Fruit fly (Drosophila melanogaster): ENCODE measurements around the gene Tudor-SN.
A peak's percentile ranks its signal among the peaks of the same experiment; 100 is the strongest.

Tudor-SN gene

DNA sequence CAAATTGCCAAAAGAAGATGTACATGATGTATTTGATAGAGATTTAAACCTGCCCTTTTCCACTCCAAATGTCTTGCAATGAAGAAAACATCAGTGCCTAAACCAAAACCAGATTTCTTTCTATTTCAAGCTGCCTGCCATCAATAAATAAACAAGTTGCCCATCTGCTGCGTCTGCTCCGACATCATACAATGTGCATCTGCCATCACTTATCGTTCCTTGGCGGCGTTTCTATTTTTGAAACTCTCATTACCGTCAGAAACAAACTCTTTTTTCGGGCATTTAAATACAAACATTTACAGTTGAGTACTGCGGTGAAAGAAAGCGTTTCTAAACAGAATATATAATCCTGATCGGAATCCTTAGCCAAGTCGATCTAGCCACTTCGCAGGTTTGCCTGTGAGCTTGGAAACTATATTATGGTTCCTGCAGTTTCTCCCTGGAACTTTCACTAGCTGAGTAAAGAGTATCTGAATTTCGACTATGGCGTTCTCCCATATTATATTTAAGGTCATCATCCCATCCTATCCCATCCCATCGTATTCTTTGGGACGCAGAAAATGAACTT, 30.7 kb upstream of the Tudor-SN start (continued):
- TF ChIP-seq ATbp (GFP tag; optimal IDR thresholded peaks at IDR 0.05) (peak; percentile 18), chif (GFP tag; optimal IDR thresholded peaks at IDR 0.05) (peak; percentile 32 to 54), CG2199 (GFP tag; IDR thresholded peaks at IDR 0.05) (0 out of 3 replicates have a peak, but pooled peaks have one; percentile 14), bcd (GFP tag; optimal IDR thresholded peaks at IDR 0.05) (peak; percentile 2), CG1603 (tag; optimal IDR thresholded peaks at IDR 0.05) (peak; percentile 49), dmrt11E (tag; optimal IDR thresholded peaks at IDR 0.05) (peak; percentile 79), CG32772 (GFP tag; IDR thresholded peaks at IDR 0.05) (0 out of 2 replicates have a peak, but pooled peaks have one; percentile 19), Xbp1 (GFP tag; optimal IDR thresholded peaks at IDR 0.05) (peak; percentile 16), CG8944 (GFP tag; optimal IDR thresholded peaks at IDR 0.05) (peak; percentile 31), GATAe (GFP tag; conservative IDR thresholded peaks at IDR 0.05) (no peak), CG15601 (tag; optimal IDR thresholded peaks at IDR 0.05) (peak; percentile 54), dmrt99B (tag; optimal IDR thresholded peaks at IDR 0.05) (peak; percentile 21), row (GFP tag; IDR thresholded peaks at IDR 0.05) (peak; percentile 32; the same call in 2 of the 3 replicates), CG7786 (GFP tag; optimal IDR thresholded peaks at IDR 0.05) (no peak), CG11093 (GFP tag; IDR thresholded peaks at IDR 0.05) (0 out of 3 replicates have a peak, but pooled peaks have one; percentile 29), CG14710 (tag; optimal IDR thresholded peaks at IDR 0.05) (peak; percentile 70), CG2202 (tag; optimal IDR thresholded peaks at IDR 0.05) (peak; percentile 63), grau (tag; optimal IDR thresholded peaks at IDR 0.05) (peak; percentile 25), CG4820 (GFP tag; optimal IDR thresholded peaks at IDR 0.05) (peak; percentile 27), Optix (GFP tag; IDR thresholded peaks at IDR 0.05) (peak; percentile 31; the same call in 1 of the 3 replicates), ewg (GFP tag; optimal IDR thresholded peaks at IDR 0.05) (peak; percentile 30), CG13775 (GFP tag; optimal IDR thresholded peaks at IDR 0.05) (peak; percentile 25)

DNA sequence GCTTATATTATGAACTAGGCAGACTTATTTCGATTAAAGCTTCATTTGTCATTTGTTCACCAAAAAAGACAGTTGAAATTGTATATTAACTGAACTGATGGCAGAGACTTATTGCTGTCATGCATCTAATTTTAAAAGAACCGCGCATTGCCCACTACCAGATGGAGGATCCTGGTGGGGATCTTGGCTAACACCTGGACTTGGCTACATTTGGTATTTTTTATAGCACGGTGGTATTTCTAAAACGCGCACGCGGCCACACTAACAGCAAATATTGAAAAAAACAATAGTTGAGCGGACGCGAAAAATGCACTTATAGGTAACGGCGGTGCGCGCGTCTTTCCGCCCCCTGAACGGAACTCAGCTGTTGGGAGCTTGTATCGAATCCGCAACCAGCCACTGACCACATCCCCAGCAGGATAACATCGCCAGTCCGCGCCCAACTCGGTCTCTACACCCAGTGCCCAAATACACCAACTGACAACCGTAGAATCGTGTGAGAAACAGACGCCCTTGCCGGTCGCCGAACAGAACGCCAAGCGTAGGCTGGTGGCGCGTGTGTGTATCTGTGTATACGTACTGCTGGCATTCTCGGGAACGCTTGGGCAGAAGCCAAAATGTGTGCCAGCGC, 28.1 kb upstream of the Tudor-SN start:
- TF ChIP-seq CG4282 (GFP tag; optimal IDR thresholded peaks at IDR 0.05) (no peak), sens (GFP tag) (peak; percentile 44), Opbp (GFP tag; IDR thresholded peaks at IDR 0.05; ENCODE audit: partially characterized antibody) (peak; percentile 61; the same call in 2 of the 3 replicates), ken (GFP tag; IDR thresholded peaks at IDR 0.05) (peak; percentile 9; the same call in 1 of the 3 replicates), jumu (GFP tag; optimal IDR thresholded peaks at IDR 0.05) (peak; percentile 47), vvl (GFP tag; IDR thresholded peaks at IDR 0.05) (peak; percentile 54), ATbp (GFP tag; optimal IDR thresholded peaks at IDR 0.05) (peak; percentile 18), CG16815 (GFP tag; optimal IDR thresholded peaks at IDR 0.05) (no peak), Sox100B (GFP tag; optimal IDR thresholded peaks at IDR 0.05) (no peak), row (GFP tag; IDR thresholded peaks at IDR 0.05) (peak; percentile 10; the same call in 1 of the 3 replicates), CG13296 (GFP tag; optimal IDR thresholded peaks at IDR 0.05) (no peak), CG6791 (GFP tag; IDR thresholded peaks at IDR 0.05; ENCODE audit: partially characterized antibody) (0 out of 3 replicates have a peak, but pooled peaks have one; percentile 7), pita (GFP tag; optimal IDR thresholded peaks at IDR 0.05) (peak; percentile 88), dpn (GFP tag; optimal IDR thresholded peaks at IDR 0.05) (peak in 1 of 2 experiments; percentile 10), CG14050 (GFP tag; IDR thresholded peaks at IDR 0.05) (0 out of 3 replicates have a peak, but pooled peaks have one; percentile 12), YL-1 (GFP tag; optimal IDR thresholded peaks at IDR 0.05) (peak; percentile 68), Med (GFP tag) (peak; percentile 79), onecut (GFP tag; IDR thresholded peaks at IDR 0.05) (peak; percentile 53; the same call in 1 of the 2 replicates), croc (GFP tag; conservative IDR thresholded peaks at IDR 0.05) (no peak), CG34376 (GFP tag; optimal IDR thresholded peaks at IDR 0.05) (peak; percentile 10), CG11456 (GFP tag; IDR thresholded peaks at IDR 0.05) (no peak), chm (GFP tag; IDR thresholded peaks at IDR 0.05) (peak; percentile 64; the same call in 1 of the 2 replicates), CG30431 (GFP tag; optimal IDR thresholded peaks at IDR 0.05) (no peak), gro (GFP tag; optimal IDR thresholded peaks at IDR 0.05) (peak; percentile 46), ham (GFP tag; IDR thresholded peaks at IDR 0.05) (no peak), CG13624 (GFP tag; optimal IDR thresholded peaks at IDR 0.05) (peak; percentile 28), Sry-β (GFP tag; optimal IDR thresholded peaks at IDR 0.05) (no peak), tx (GFP tag; optimal IDR thresholded peaks at IDR 0.05) (no peak)
